Worm (Caenorhabditis elegans) whole organism, mixed stage, embryonic: ENCODE data around the gene C31B8.7.

Source experiments
- M03D4.4 ChIP-seq: sonication (generic microtip); optimal IDR thresholded peaks from 2 replicates; lab custom pipeline; 2017; ENCODE audit warnings: mild to moderate bottlenecking, missing genetic modification characterization, missing compliant biosample characterization
- ceh-39 ChIP-seq: fragments of 150-350 bp; optimal IDR thresholded peaks from 2 replicates; lab custom pipeline; 2014; ENCODE audit warnings: missing biosample characterization, missing genetic modification characterization
- ceh-43 ChIP-seq: fragments of 200-800 bp; sonication (Bioruptor generic); optimal IDR thresholded peaks from 2 replicates; lab custom pipeline; 2018; ENCODE audit warnings: mild to moderate bottlenecking, missing genetic modification characterization, moderate library complexity, missing compliant biosample characterization
- ceh-83 ChIP-seq: fragments of 200-800 bp; sonication (Bioruptor generic); optimal IDR thresholded peaks from 2 replicates; lab custom pipeline; 2018; ENCODE audit warnings: mild to moderate bottlenecking, missing genetic modification characterization, missing compliant biosample characterization
- ces-1 ChIP-seq: fragments of 150-350 bp; optimal IDR thresholded peaks from 2 replicates; lab custom pipeline; 2014; ENCODE audit warnings: missing biosample characterization, missing genetic modification reagents, missing genetic modification characterization
- cnd-1 ChIP-seq: fragments of 200-800 bp; sonication (Bioruptor generic); optimal IDR thresholded peaks from 2 replicates; lab custom pipeline; 2018; ENCODE audit warnings: mild to moderate bottlenecking, missing genetic modification characterization, missing compliant biosample characterization
- drap-1 ChIP-seq: fragments of 200-800 bp; sonication (Bioruptor generic); optimal IDR thresholded peaks from 3 replicates; lab custom pipeline; 2018; ENCODE audit warnings: mild to moderate bottlenecking, missing genetic modification characterization, missing compliant biosample characterization
- elt-1 ChIP-seq: sonication (generic microtip); optimal IDR thresholded peaks from 2 replicates; lab custom pipeline; 2017; ENCODE audit warnings: missing genetic modification characterization, mild to moderate bottlenecking, missing compliant biosample characterization, antibody characterized with exemption, moderate library complexity, borderline replicate concordance; ENCODE audit not compliant: insufficient read depth
- elt-3 ChIP-seq: fragments of 150-350 bp; optimal IDR thresholded peaks from 2 replicates; lab custom pipeline; 2014; ENCODE audit warnings: missing biosample characterization, missing genetic modification characterization
- flh-1 ChIP-seq: fragments of 200-800 bp; sonication (Bioruptor generic); optimal IDR thresholded peaks from 2 replicates; lab custom pipeline; 2018; ENCODE audit warnings: mild to moderate bottlenecking, missing genetic modification characterization, moderate library complexity, missing compliant biosample characterization
- ham-2 ChIP-seq: fragments of 200-800 bp; sonication (Bioruptor generic); optimal IDR thresholded peaks from 2 replicates; lab custom pipeline; 2018; ENCODE audit warnings: mild to moderate bottlenecking, missing genetic modification characterization, missing compliant biosample characterization
- hlh-1 ChIP-seq: fragments of 150-350 bp; optimal IDR thresholded peaks from 2 replicates; lab custom pipeline; 2014; ENCODE audit warnings: missing biosample characterization, missing genetic modification reagents, missing genetic modification characterization
- lin-13 ChIP-seq: fragments of 150-350 bp; optimal IDR thresholded peaks from 2 replicates; lab custom pipeline; 2014; ENCODE audit warnings: missing biosample characterization, missing genetic modification characterization
- lin-32 ChIP-seq: fragments of 200-800 bp; sonication (Bioruptor generic); optimal IDR thresholded peaks from 2 replicates; lab custom pipeline; 2018; ENCODE audit warnings: mild to moderate bottlenecking, missing genetic modification characterization, missing compliant biosample characterization
- lsy-2 ChIP-seq: fragments of 150-350 bp; optimal IDR thresholded peaks from 2 replicates; lab custom pipeline; 2014; ENCODE audit warnings: missing biosample characterization, missing genetic modification characterization
- mab-5 ChIP-seq: fragments of 150-350 bp; optimal IDR thresholded peaks from 2 replicates; lab custom pipeline; 2014; ENCODE audit warnings: missing biosample characterization, missing genetic modification characterization
- mep-1 ChIP-seq: fragments of 150-350 bp; optimal IDR thresholded peaks from 2 replicates; lab custom pipeline; 2017; ENCODE audit warnings: missing biosample characterization, missing genetic modification reagents, missing genetic modification characterization, inconsistent platforms
- mls-2 ChIP-seq: sonication (generic microtip); optimal IDR thresholded peaks from 2 replicates; lab custom pipeline; 2016; ENCODE audit warnings: mild to moderate bottlenecking, missing genetic modification characterization, moderate library complexity, missing compliant biosample characterization
- nhr-12 ChIP-seq: fragments of 150-350 bp; optimal IDR thresholded peaks from 2 replicates; lab custom pipeline; 2014; ENCODE audit warnings: missing biosample characterization, missing genetic modification characterization
- nhr-2 ChIP-seq: fragments of 150-350 bp; optimal IDR thresholded peaks from 2 replicates; lab custom pipeline; 2014; ENCODE audit warnings: missing biosample characterization, missing genetic modification characterization
- nhr-237 ChIP-seq: fragments of 150-350 bp; optimal IDR thresholded peaks from 2 replicates; lab custom pipeline; 2014; ENCODE audit warnings: missing biosample characterization, missing genetic modification characterization
- nhr-28 ChIP-seq: fragments of 150-350 bp; optimal IDR thresholded peaks from 2 replicates; lab custom pipeline; 2014; ENCODE audit warnings: missing biosample characterization, missing genetic modification characterization
- nhr-76 ChIP-seq: sonication (generic microtip); optimal IDR thresholded peaks from 2 replicates; lab custom pipeline; 2017; ENCODE audit warnings: missing biosample characterization, missing genetic modification characterization
- sem-2 ChIP-seq: fragments of 200-800 bp; sonication (Bioruptor generic); optimal IDR thresholded peaks from 2 replicates; lab custom pipeline; 2018; ENCODE audit warnings: mild to moderate bottlenecking, missing genetic modification characterization, missing compliant biosample characterization
- snpc-4 ChIP-seq: fragments of 150-350 bp; optimal IDR thresholded peaks from 2 replicates; lab custom pipeline; 2014; ENCODE audit warnings: missing biosample characterization, missing genetic modification characterization
- tbx-8 ChIP-seq: fragments of 200-800 bp; sonication (Bioruptor generic); optimal IDR thresholded peaks from 2 replicates; lab custom pipeline; 2018; ENCODE audit warnings: mild to moderate bottlenecking, missing genetic modification characterization, moderate library complexity, missing compliant biosample characterization
- unc-39 ChIP-seq: fragments of 150-350 bp; optimal IDR thresholded peaks from 2 replicates; lab custom pipeline; 2014; ENCODE audit warnings: missing biosample characterization, missing genetic modification characterization
- unc-62 ChIP-seq: fragments of 150-350 bp; optimal IDR thresholded peaks from 2 replicates; lab custom pipeline; 2014; ENCODE audit warnings: missing biosample characterization, missing genetic modification reagents, missing genetic modification characterization
- ztf-11 ChIP-seq: fragments of 150-350 bp; optimal IDR thresholded peaks from 2 replicates; lab custom pipeline; 2014; ENCODE audit warnings: missing biosample characterization, missing genetic modification characterization

The C31B8.7 gene

ce11 chrV:2875422-2875821 lies 27.7 kb downstream of the C31B8.7 start, which contains the start of gene folt-2:
folt-2 (minus strand) TSS chrV:2875600.
- TF ChIP-seq ztf-11 (tag; lab: Kevin White, UChicago) (no peak), flh-1 (no peak), nhr-12 (no peak), lsy-2 (no peak), ceh-83 (GFP tag; lab: Kevin White, UChicago) (no peak), ceh-43 (GFP tag; lab: Kevin White, UChicago) (no peak), mep-1 (tag; lab: Kevin White, UChicago) (no peak), mls-2 (tag; lab: Kevin White, UChicago) (no peak), nhr-2 (tag; lab: Kevin White, UChicago) (no peak), unc-62 (GFP tag; lab: Kevin White, UChicago) (no peak), lin-32 (GFP tag; lab: Kevin White, UChicago) (no peak), unc-39 (tag; lab: Kevin White, UChicago) (no peak), drap-1 (GFP tag; lab: Kevin White, UChicago) (no peak), snpc-4 (tag; lab: Kevin White, UChicago) (no peak), hlh-1 (tag; lab: Kevin White, UChicago) (no peak), sem-2 (GFP tag; lab: Kevin White, UChicago) (no peak), M03D4.4 (tag; lab: Kevin White, UChicago) (no peak), nhr-76 (tag; lab: Kevin White, UChicago) (no peak)

- no peak for TF ChIP-seq lin-13
Observed at ce11 chrV:2872947-2873346, 30.2 kb downstream of the C31B8.7 start.

- TF ChIP-seq ceh-83 (GFP tag; lab: Kevin White, UChicago) (no peak), ham-2 (GFP tag; lab: Kevin White, UChicago) (no peak), mls-2 (tag; lab: Kevin White, UChicago) (no peak), nhr-12 (no peak), elt-3 (no peak)
Observed at ce11 chrV:2871754-2872504, 31.2 kb downstream of the C31B8.7 start.

ce11 chrV:2870127-2870526 lies 33.0 kb downstream of the C31B8.7 start, which contains the start of gene srh-243:
srh-243 (plus strand) TSS chrV:2870427.
- TF ChIP-seq cnd-1 (tag; lab: Kevin White, UChicago) (no peak), mab-5 (tag; lab: Kevin White, UChicago) (no peak), hlh-1 (tag; lab: Kevin White, UChicago) (no peak), lsy-2 (no peak), ceh-43 (GFP tag; lab: Kevin White, UChicago) (no peak), tbx-8 (no peak)

- TF ChIP-seq ceh-43 (GFP tag; lab: Kevin White, UChicago) (no peak), tbx-8 (no peak), nhr-237 (tag; lab: Kevin White, UChicago) (no peak), elt-1 (tag; lab: Kevin White, UChicago) (no peak), flh-1 (no peak), ces-1 (no peak), nhr-2 (tag; lab: Kevin White, UChicago) (no peak), nhr-28 (tag; lab: Kevin White, UChicago) (no peak), unc-62 (GFP tag; lab: Kevin White, UChicago) (no peak), mls-2 (tag; lab: Kevin White, UChicago) (no peak), ham-2 (GFP tag; lab: Kevin White, UChicago) (no peak), mep-1 (tag; lab: Kevin White, UChicago) (no peak)
Observed at ce11 chrV:2869503-2869902, 33.6 kb downstream of the C31B8.7 start, which contains the start of gene srh-241. srh-241 (minus strand) TSS chrV:2869603.

- TF ChIP-seq hlh-1 (tag; lab: Kevin White, UChicago) (no peak), ceh-39 (tag; lab: Kevin White, UChicago) (no peak), unc-62 (GFP tag; lab: Kevin White, UChicago) (no peak), mab-5 (tag; lab: Kevin White, UChicago) (no peak), nhr-28 (tag; lab: Kevin White, UChicago) (no peak)
Observed at ce11 chrV:2864899-2865298, 38.2 kb downstream of the C31B8.7 start, which contains the start of gene srh-240. srh-240 (plus strand) TSS chrV:2865199.
